Worm (Caenorhabditis elegans): ENCODE measurements around the gene srx-68.

DNA sequence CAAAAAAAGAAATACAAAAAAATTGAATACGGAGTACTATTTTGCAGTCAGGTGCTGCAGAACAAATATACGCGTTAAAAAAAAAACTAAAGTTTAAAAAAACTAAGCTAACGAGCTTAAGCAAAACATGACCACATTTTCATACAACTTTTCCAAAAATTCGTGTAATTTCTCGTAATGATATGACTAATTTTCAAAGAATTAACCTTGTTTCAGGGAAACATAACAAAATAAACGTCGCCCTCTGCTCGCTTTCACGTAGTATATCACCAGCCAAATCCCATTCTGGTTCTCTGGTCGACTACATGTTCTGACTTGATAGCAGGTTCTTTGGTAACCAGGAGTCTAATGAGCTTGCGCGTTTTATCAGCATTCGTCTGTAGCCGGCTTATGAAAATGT lies 42.2 kb upstream of the srx-68 start:
- no peak for TF ChIP-seq pqm-1 (tag; optimal IDR thresholded peaks at IDR 0.05)
- no peak for TF ChIP-seq hlh-30 (tag; optimal IDR thresholded peaks at IDR 0.05; ENCODE audit: insufficient read depth)
- TF ChIP-seq ama-1 (optimal IDR thresholded peaks at IDR 0.05), result no peak
- TF ChIP-seq dve-1 (tag; optimal IDR thresholded peaks at IDR 0.05), result no peak
- TF ChIP-seq ceh-6 (GFP tag; optimal IDR thresholded peaks at IDR 0.05), result no peak
- TF ChIP-seq pros-1 (tag; optimal IDR thresholded peaks at IDR 0.05), result no peak
- no peak for TF ChIP-seq lin-11 (tag; optimal IDR thresholded peaks at IDR 0.05)
- TF ChIP-seq pha-4 (tag; optimal IDR thresholded peaks at IDR 0.05), result no peak
- TF ChIP-seq ceh-9 (tag; optimal IDR thresholded peaks at IDR 0.05), result no peak
- no peak for TF ChIP-seq F13H6.1 (tag; optimal IDR thresholded peaks at IDR 0.05)
- no peak for TF ChIP-seq eyg-1 (tag; optimal IDR thresholded peaks at IDR 0.05)

Measured in whole organism, late embryonic.